Worm (Caenorhabditis elegans) whole organism, L4 larva: ENCODE results near the gene otpl-8.

ENCODE experiments used
- D1046.2 ChIP-seq: fragments of 200-800 bp; sonication (Bioruptor generic); IDR thresholded peaks from 2 replicates; pipeline ENCODE4 v1.3.6; 2022; ENCODE audit warnings: missing genetic modification characterization, missing compliant biosample characterization
- F26F4.8 ChIP-seq: fragments of 200-800 bp; sonication (Bioruptor generic); conservative IDR thresholded peaks from 2 replicates; pipeline ENCODE4 v1.3.6; 2022; ENCODE audit warnings: missing genetic modification characterization, missing compliant biosample characterization
- R02D3.7 ChIP-seq: fragments of 150-350 bp; sonication (generic microtip); optimal IDR thresholded peaks from 3 replicates; lab custom pipeline; 2014; ENCODE audit warnings: missing biosample characterization, missing genetic modification characterization
- Y105C5A.15 ChIP-seq: fragments of 200-800 bp; sonication (Bioruptor generic); IDR thresholded peaks from 2 replicates; pipeline ENCODE4 v1.3.6; 2022; ENCODE audit warnings: missing genetic modification characterization, missing compliant biosample characterization
- Y5F2A.4 ChIP-seq: fragments of 200-800 bp; sonication (Bioruptor generic); optimal IDR thresholded peaks from 2 replicates; lab custom pipeline; 2018; ENCODE audit warnings: mild to moderate bottlenecking, missing genetic modification characterization, missing compliant biosample characterization
- ZK546.5 ChIP-seq, 2 experiments: sonication (generic microtip); optimal IDR thresholded peaks; 2 replicates each; lab custom pipeline; 2017; ENCODE audit warnings: missing biosample characterization in 2 of 2, missing genetic modification characterization in 2 of 2
- aha-1 ChIP-seq: fragments of 150-350 bp; peaks from one replicate; lab custom pipeline; 2014; ENCODE audit warnings: missing biosample characterization, missing genetic modification characterization
- attf-4 ChIP-seq: sonication (generic microtip); optimal IDR thresholded peaks from 3 replicates; lab custom pipeline; 2017; ENCODE audit warnings: missing biosample characterization, missing genetic modification characterization
- ceh-20 ChIP-seq: fragments of 200-800 bp; sonication (Bioruptor generic); IDR thresholded peaks from 2 replicates; pipeline ENCODE4 v1.3.6; 2022; ENCODE audit warnings: missing genetic modification reagents, missing genetic modification characterization, missing compliant biosample characterization
- ceh-28 ChIP-seq: fragments of 150-350 bp; optimal IDR thresholded peaks from 2 replicates; lab custom pipeline; 2014; ENCODE audit warnings: missing biosample characterization, missing genetic modification reagents, missing genetic modification characterization
- ceh-32 ChIP-seq: sonication (generic microtip); optimal IDR thresholded peaks from 2 replicates; lab custom pipeline; 2016; ENCODE audit warnings: mild to moderate bottlenecking, missing genetic modification characterization, missing compliant biosample characterization; ENCODE audit not compliant: poor library complexity
- ceh-62 ChIP-seq: sonication (generic microtip); optimal IDR thresholded peaks from 2 replicates; lab custom pipeline; 2017; ENCODE audit warnings: missing biosample characterization, missing genetic modification characterization
- ceh-82 ChIP-seq: sonication (generic microtip); optimal IDR thresholded peaks from 2 replicates; lab custom pipeline; 2017; ENCODE audit warnings: missing biosample characterization, missing genetic modification characterization
- ctbp-1 ChIP-seq: fragments of 200-800 bp; sonication (Bioruptor generic); IDR thresholded peaks from 2 replicates; pipeline ENCODE4 v1.3.6; 2022; ENCODE audit warnings: missing genetic modification reagents, missing genetic modification characterization, missing compliant biosample characterization
- daf-16 ChIP-seq, 3 experiments: sonication (generic microtip); optimal IDR thresholded peaks; 2 replicates each; lab custom pipeline; 2016 to 2017; ENCODE audit warnings: missing genetic modification characterization in 3 of 3, missing genetic modification reagents in 3 of 3, mild to moderate bottlenecking in 2 of 3, missing compliant biosample characterization in 2 of 3, missing biosample characterization in 1 of 3, moderate library complexity in 1 of 3
- egl-27 ChIP-seq: sonication (generic microtip); optimal IDR thresholded peaks from 3 replicates; lab custom pipeline; 2017; ENCODE audit warnings: missing biosample characterization, missing genetic modification reagents, missing genetic modification characterization
- hlh-11 ChIP-seq: fragments of 200-800 bp; sonication (Bioruptor generic); optimal IDR thresholded peaks from 2 replicates; lab custom pipeline; 2018; ENCODE audit warnings: mild to moderate bottlenecking, missing genetic modification characterization, missing compliant biosample characterization
- hmg-1.1 ChIP-seq: fragments of 200-800 bp; sonication (Bioruptor generic); IDR thresholded peaks from 2 replicates; pipeline ENCODE4 v1.3.6; 2022; ENCODE audit warnings: missing genetic modification reagents, missing genetic modification characterization, missing compliant biosample characterization
- jun-1 ChIP-seq: fragments of 150-350 bp; optimal IDR thresholded peaks from 2 replicates; lab custom pipeline; 2014; ENCODE audit warnings: missing biosample characterization, missing genetic modification reagents, missing genetic modification characterization
- lin-13 ChIP-seq: fragments of 150-350 bp; optimal IDR thresholded peaks from 2 replicates; lab custom pipeline; 2014; ENCODE audit warnings: missing biosample characterization, missing genetic modification reagents, missing genetic modification characterization
- lin-29 ChIP-seq: fragments of 200-800 bp; sonication (Bioruptor generic); IDR thresholded peaks from 2 replicates; pipeline ENCODE4 v1.3.6; 2022; ENCODE audit warnings: missing genetic modification reagents, missing genetic modification characterization, missing compliant biosample characterization
- madf-9 ChIP-seq: fragments of 200-800 bp; sonication (Bioruptor generic); conservative IDR thresholded peaks from 2 replicates; pipeline ENCODE4 v1.3.6; 2022; ENCODE audit warnings: missing genetic modification reagents, missing genetic modification characterization, missing compliant biosample characterization
- mep-1 ChIP-seq: fragments of 150-350 bp; sonication (generic microtip); optimal IDR thresholded peaks from 3 replicates; lab custom pipeline; 2014; ENCODE audit warnings: missing biosample characterization, missing genetic modification characterization
- mes-2 ChIP-seq: sonication (generic microtip); optimal IDR thresholded peaks from 2 replicates; lab custom pipeline; 2016; ENCODE audit warnings: missing genotype, mild to moderate bottlenecking, missing genetic modification characterization, missing compliant biosample characterization; ENCODE audit not compliant: poor library complexity, severe bottlenecking
- mxl-2 ChIP-seq: fragments of 200-800 bp; sonication (Bioruptor generic); conservative IDR thresholded peaks from 2 replicates; pipeline ENCODE4 v1.3.6; 2022; ENCODE audit warnings: missing genetic modification reagents, missing genetic modification characterization, missing compliant biosample characterization
- nhr-77 ChIP-seq: fragments of 150-350 bp; optimal IDR thresholded peaks from 2 replicates; lab custom pipeline; 2014; ENCODE audit warnings: missing biosample characterization, missing genetic modification characterization
- skn-1 ChIP-seq: fragments of 150-350 bp; optimal IDR thresholded peaks from 2 replicates; lab custom pipeline; 2014; ENCODE audit warnings: missing biosample characterization, missing genetic modification characterization
- snpc-1.2 ChIP-seq: fragments of 200-800 bp; sonication (Bioruptor generic); IDR thresholded peaks from 2 replicates; pipeline ENCODE4 v1.3.6; 2022; ENCODE audit warnings: missing genetic modification reagents, missing genetic modification characterization, missing compliant biosample characterization
- snpc-4 ChIP-seq: fragments of 150-350 bp; optimal IDR thresholded peaks from 2 replicates; lab custom pipeline; 2014; ENCODE audit warnings: missing biosample characterization, missing genetic modification characterization
- spr-1 ChIP-seq: sonication (generic microtip); optimal IDR thresholded peaks from 2 replicates; lab custom pipeline; 2016; ENCODE audit warnings: mild to moderate bottlenecking, missing genetic modification characterization, missing compliant biosample characterization
- tra-1 ChIP-seq: fragments of 200-800 bp; sonication (Bioruptor generic); IDR thresholded peaks from 2 replicates; pipeline ENCODE4 v1.3.6; 2022; ENCODE audit warnings: missing genetic modification reagents, missing genetic modification characterization, missing compliant biosample characterization
- unc-62 ChIP-seq, 3 experiments: fragments of 150-350 bp in 1 of 3; sonication (generic microtip); optimal IDR thresholded peaks in 2 of 3; peaks in 1 of 3; 1 replicate in 1 of 3; 2 replicates in 2 of 3; lab custom pipeline; 2014 to 2017; ENCODE audit warnings: missing biosample characterization in 3 of 3, missing genetic modification characterization in 3 of 3, missing genetic modification reagents in 3 of 3, missing genotype in 1 of 3
- vab-7 ChIP-seq: fragments of 200-800 bp; sonication (Bioruptor generic); IDR thresholded peaks from 2 replicates; pipeline ENCODE4 v1.3.6; 2022; ENCODE audit warnings: missing genetic modification reagents, missing genetic modification characterization, missing compliant biosample characterization
- ztf-7 ChIP-seq: fragments of 150-350 bp; optimal IDR thresholded peaks from 2 replicates; lab custom pipeline; 2014; ENCODE audit warnings: missing biosample characterization, missing genetic modification characterization

otpl-8 gene

DNA sequence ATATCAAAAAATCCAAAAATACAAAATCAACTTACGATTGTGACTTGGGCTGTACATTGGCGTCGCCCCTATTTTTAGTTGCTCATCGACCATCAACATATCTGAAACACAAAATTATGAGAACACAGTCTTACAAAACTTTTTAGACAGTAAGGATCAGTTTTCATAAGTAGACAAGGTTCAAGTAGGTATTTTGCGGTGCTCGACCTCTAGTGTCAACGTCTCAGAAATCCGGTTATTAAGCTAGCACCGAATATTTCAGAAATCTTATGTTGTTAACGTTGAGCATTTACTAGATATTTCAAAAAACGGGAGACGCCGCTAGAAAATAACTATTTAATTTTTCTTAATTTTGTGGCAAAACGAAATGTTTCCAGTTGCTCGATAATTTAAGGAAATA, at the start of gene otpl-8:
Gene otpl-8, minus strand, starts transcription at position 101 of the 400 bp plus-strand sequence.
- TF ChIP-seq ztf-7 (tag; lab: Kevin White, UChicago) (no peak), snpc-4 (no peak), mep-1 (tag; lab: Kevin White, UChicago) (no peak), F26F4.8 (GFP tag; lab: Robert Waterston, UW) (no peak), attf-4 (tag; lab: Kevin White, UChicago) (no peak), lin-13 (GFP tag; lab: Kevin White, UChicago) (no peak), jun-1 (tag; lab: Kevin White, UChicago) (no peak), mes-2 (no peak), D1046.2 (GFP tag; lab: Robert Waterston, UW) (no peak), ceh-62 (tag; lab: Kevin White, UChicago) (no peak), egl-27 (tag; lab: Kevin White, UChicago) (no peak), ceh-20 (no peak)

DNA sequence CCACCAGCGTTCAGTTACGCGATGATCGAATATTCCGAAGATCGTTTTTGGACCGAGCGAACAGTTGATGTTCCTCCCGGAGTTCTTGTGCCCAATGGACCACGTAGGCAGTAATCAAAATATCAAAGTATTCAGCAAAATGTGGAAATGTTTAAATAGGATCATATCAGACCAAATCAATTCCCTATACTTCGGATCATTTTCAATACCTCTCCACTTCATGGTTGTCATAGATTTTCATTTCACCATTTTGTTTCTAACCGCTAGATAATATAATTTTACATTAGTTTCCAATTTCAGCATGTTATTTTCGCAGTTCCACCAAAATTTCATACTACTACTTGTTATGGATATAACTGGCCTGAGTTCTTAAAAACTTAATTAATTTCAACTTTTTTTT, 46.8 kb upstream of the otpl-8 start:
- TF ChIP-seq unc-62 (GFP tag; optimal IDR thresholded peaks at IDR 0.05 in 1 of 2; lab: Kevin White, UChicago) (peak in 1 of 2 experiments; percentile 91), unc-62 (tag; optimal IDR thresholded peaks at IDR 0.05; lab: Kevin White, UChicago) (no peak), hlh-11 (tag; lab: Kevin White, UChicago) (no peak)

DNA sequence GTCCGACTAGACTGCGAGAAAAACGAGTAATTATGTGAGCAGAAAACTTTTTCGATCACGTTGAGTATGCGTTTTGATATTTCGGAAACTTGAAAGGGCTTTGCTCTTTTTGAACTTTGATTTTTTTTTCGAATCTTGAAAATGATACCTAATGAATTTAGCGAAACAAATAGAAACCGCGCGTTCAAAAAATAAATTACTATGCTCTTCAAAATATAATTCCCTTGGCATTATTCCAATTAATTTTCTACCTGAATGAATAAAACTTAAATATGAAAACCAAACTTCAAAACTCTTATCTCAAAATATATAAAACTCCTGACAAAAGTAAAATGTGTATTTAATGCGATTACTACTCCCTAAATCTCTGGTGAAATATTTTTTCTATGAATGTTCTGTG, 44.5 kb upstream of the otpl-8 start, which contains the start of gene xtr-2:
Gene xtr-2, plus strand, starts transcription at position 301 of the 400 bp plus-strand sequence.
- TF ChIP-seq daf-16 (GFP tag; optimal IDR thresholded peaks at IDR 0.05; lab: Kevin White, UChicago) (no peak), daf-16 (tag; optimal IDR thresholded peaks at IDR 0.05; lab: Kevin White, UChicago) (no peak), snpc-1.2 (no peak), skn-1 (tag; lab: Kevin White, UChicago) (no peak), Y5F2A.4 (GFP tag; lab: Kevin White, UChicago) (no peak), ctbp-1 (GFP tag; lab: Robert Waterston, UW) (no peak), spr-1 (no peak), vab-7 (GFP tag; lab: Robert Waterston, UW) (no peak), mxl-2 (no peak), lin-13 (GFP tag; lab: Kevin White, UChicago) (no peak), ceh-82 (tag; lab: Kevin White, UChicago) (no peak), ceh-28 (no peak), aha-1 (tag; lab: Kevin White, UChicago) (no peak), nhr-77 (tag; lab: Kevin White, UChicago) (no peak), Y105C5A.15 (GFP tag; lab: Robert Waterston, UW) (no peak)

- TF ChIP-seq Y105C5A.15 (GFP tag; lab: Robert Waterston, UW), result no peak
- peak; percentile 81; the same call in 1 of the 2 replicates for TF ChIP-seq tra-1 (GFP tag; lab: Robert Waterston, UW)
- peak in 1 of 2 experiments; percentile 79 for TF ChIP-seq unc-62 (GFP tag; optimal IDR thresholded peaks at IDR 0.05 in 1 of 2; lab: Kevin White, UChicago)
- TF ChIP-seq unc-62 (tag; optimal IDR thresholded peaks at IDR 0.05; lab: Kevin White, UChicago), result no peak
- TF ChIP-seq hmg-1.1, result no peak
Observed at ce11 chrX:12314395-12314794, 43.7 kb upstream of the otpl-8 start.

- TF ChIP-seq skn-1 (tag; lab: Kevin White, UChicago), result no peak
- no peak for TF ChIP-seq Y105C5A.15 (GFP tag; lab: Robert Waterston, UW)
- TF ChIP-seq madf-9 (GFP tag; lab: Robert Waterston, UW), result 0 out of 2 replicates have a peak, but pooled peaks have one; percentile 5
- TF ChIP-seq attf-4 (tag; lab: Kevin White, UChicago), result no peak
- TF ChIP-seq mxl-2, result peak; percentile 59; the same call in 1 of the 2 replicates
- TF ChIP-seq ceh-32 (tag; lab: Kevin White, UChicago), result no peak
- no peak for TF ChIP-seq lin-29 (GFP tag; lab: Robert Waterston, UW)
- no peak for TF ChIP-seq ZK546.5 (tag; optimal IDR thresholded peaks at IDR 0.05; lab: Kevin White, UChicago)
- TF ChIP-seq R02D3.7 (tag; lab: Kevin White, UChicago), result no peak
- TF ChIP-seq, all 104 proteins: peak for 2
Observed at ce11 chrX:12313779-12314178, 43.0 kb upstream of the otpl-8 start.
